Fruit fly (Drosophila melanogaster) whole organism, prepupa: Measurements from ENCODE around the gene CHKov1.

Source experiments
- CG10669 ChIP-seq: fragments of 200-800 bp; sonication (Bioruptor generic); optimal IDR thresholded peaks from 3 replicates; lab custom pipeline; 2018; ENCODE audit warnings: missing biosample characterization, mild to moderate bottlenecking, missing genetic modification characterization, moderate library complexity
- CG11294 ChIP-seq: fragments of 200-800 bp; sonication (Bioruptor generic); IDR thresholded peaks from 2 replicates; pipeline ENCODE4 v1.3.6; 2022; ENCODE audit warnings: missing biosample characterization, missing genetic modification characterization
- CG11762 ChIP-seq: fragments of 200-800 bp; sonication (Bioruptor generic); optimal IDR thresholded peaks from 3 replicates; lab custom pipeline; 2016; ENCODE audit warnings: missing biosample characterization, missing genetic modification characterization; ENCODE audit not compliant: insufficient read depth
- CG11902 ChIP-seq: fragments of 200-800 bp; sonication (Bioruptor generic); optimal IDR thresholded peaks from 3 replicates; lab custom pipeline; 2016; ENCODE audit warnings: missing biosample characterization, missing genetic modification characterization
- CG15336 ChIP-seq: fragments of 200-800 bp; sonication (Bioruptor generic); IDR thresholded peaks from 2 replicates; pipeline ENCODE4 v1.3.6; 2022; ENCODE audit warnings: missing biosample characterization, missing genetic modification characterization
- CG16779 ChIP-seq: fragments of 200-800 bp; sonication (Bioruptor generic); optimal IDR thresholded peaks from 3 replicates; lab custom pipeline; 2017; ENCODE audit warnings: missing biosample characterization, mild to moderate bottlenecking, missing genetic modification characterization
- CG31627 ChIP-seq: fragments of 200-800 bp; sonication (Bioruptor generic); optimal IDR thresholded peaks from 3 replicates; lab custom pipeline; 2016; ENCODE audit warnings: missing biosample characterization, missing genetic modification characterization
- CG34406 ChIP-seq: fragments of 200-800 bp; sonication (Bioruptor generic); optimal IDR thresholded peaks from 3 replicates; lab custom pipeline; 2016; ENCODE audit warnings: missing biosample characterization, missing genetic modification characterization
- CG3919 ChIP-seq: fragments of 200-800 bp; sonication (Bioruptor generic); optimal IDR thresholded peaks from 3 replicates; lab custom pipeline; 2016; ENCODE audit warnings: missing biosample characterization, missing genetic modification characterization
- CG6163 ChIP-seq: fragments of 200-800 bp; sonication (Bioruptor generic); IDR thresholded peaks from 3 replicates; pipeline ENCODE4 v1.3.6; 2022; ENCODE audit warnings: missing biosample characterization, missing genetic modification characterization
- CG6792 ChIP-seq: fragments of 200-800 bp; sonication (Bioruptor generic); optimal IDR thresholded peaks from 3 replicates; lab custom pipeline; 2016; ENCODE audit warnings: missing biosample characterization, missing genetic modification characterization
- CG6808 ChIP-seq: fragments of 200-800 bp; sonication (Bioruptor generic); optimal IDR thresholded peaks from 3 replicates; lab custom pipeline; 2017; ENCODE audit warnings: missing biosample characterization, missing genetic modification characterization, mild to moderate bottlenecking, moderate library complexity, missing genetic modification reagents
- CG6854 ChIP-seq: fragments of 200-800 bp; sonication (Bioruptor generic); optimal IDR thresholded peaks from 2 replicates; lab custom pipeline; 2017; ENCODE audit warnings: missing biosample characterization, mild to moderate bottlenecking, missing genetic modification characterization
- CG8319 ChIP-seq: fragments of 200-800 bp; sonication (Bioruptor generic); optimal IDR thresholded peaks from 3 replicates; lab custom pipeline; 2016; ENCODE audit warnings: missing biosample characterization, missing genetic modification characterization
- CG8632 ChIP-seq: fragments of 200-800 bp; sonication (Bioruptor generic); optimal IDR thresholded peaks from 3 replicates; lab custom pipeline; 2016; ENCODE audit warnings: missing biosample characterization, missing genetic modification characterization
- CG9139 ChIP-seq: fragments of 200-800 bp; sonication (Bioruptor generic); optimal IDR thresholded peaks from 3 replicates; lab custom pipeline; 2017; ENCODE audit warnings: missing biosample characterization, mild to moderate bottlenecking, missing genetic modification characterization
- Eip75B ChIP-seq: fragments of 200-800 bp; sonication (Bioruptor generic); optimal IDR thresholded peaks from 3 replicates; lab custom pipeline; 2016; ENCODE audit warnings: missing biosample characterization, missing genetic modification characterization
- Eip93F ChIP-seq: fragments of 200-800 bp; sonication (Bioruptor generic); optimal IDR thresholded peaks from 2 replicates; lab custom pipeline; 2016; ENCODE audit warnings: missing biosample characterization, mild to moderate bottlenecking, missing genetic modification characterization
- Ets21C ChIP-seq: fragments of 200-800 bp; sonication (Bioruptor generic); optimal IDR thresholded peaks from 3 replicates; lab custom pipeline; 2016; ENCODE audit warnings: missing biosample characterization, missing genetic modification characterization
- Hr38 ChIP-seq: sonication (Bioruptor generic); optimal IDR thresholded peaks from 2 replicates; lab custom pipeline; 2016; ENCODE audit warnings: missing biosample characterization, missing genetic modification characterization
- Hr39 ChIP-seq: fragments of 200-800 bp; sonication (Bioruptor generic); optimal IDR thresholded peaks from 2 replicates; lab custom pipeline; 2016; ENCODE audit warnings: missing biosample characterization, missing genetic modification characterization
- Hr4 ChIP-seq: fragments of 200-800 bp; sonication (Bioruptor generic); optimal IDR thresholded peaks from 3 replicates; lab custom pipeline; 2016; ENCODE audit warnings: missing biosample characterization, missing genetic modification characterization
- OdsH ChIP-seq: fragments of 200-800 bp; sonication (Bioruptor generic); optimal IDR thresholded peaks from 3 replicates; lab custom pipeline; 2016; ENCODE audit warnings: missing biosample characterization, missing genetic modification characterization
- Smox ChIP-seq: fragments of 200-800 bp; sonication (Bioruptor generic); optimal IDR thresholded peaks from 3 replicates; lab custom pipeline; 2016; ENCODE audit warnings: missing biosample characterization, missing genetic modification characterization
- Sox102F ChIP-seq: fragments of 200-800 bp; sonication (Bioruptor generic); optimal IDR thresholded peaks from 2 replicates; lab custom pipeline; 2016; ENCODE audit warnings: missing biosample characterization, mild to moderate bottlenecking, missing genetic modification characterization
- Sox15 ChIP-seq: fragments of 200-800 bp; sonication (Bioruptor generic); optimal IDR thresholded peaks from 3 replicates; lab custom pipeline; 2016; ENCODE audit warnings: missing biosample characterization, missing genetic modification characterization
- achi ChIP-seq: fragments of 200-800 bp; sonication (Bioruptor generic); optimal IDR thresholded peaks from 3 replicates; lab custom pipeline; 2016; ENCODE audit warnings: missing biosample characterization, missing genetic modification characterization
- eg ChIP-seq: fragments of 200-800 bp; sonication (Bioruptor generic); IDR thresholded peaks from 3 replicates; pipeline ENCODE4 v1.3.6; 2022; ENCODE audit warnings: missing biosample characterization, missing genetic modification characterization
- esn ChIP-seq: fragments of 200-800 bp; sonication (Bioruptor generic); optimal IDR thresholded peaks from 2 replicates; lab custom pipeline; 2016; ENCODE audit warnings: missing biosample characterization, mild to moderate bottlenecking, missing genetic modification characterization, moderate library complexity
- fd85E ChIP-seq: fragments of 200-800 bp; sonication (Bioruptor generic); optimal IDR thresholded peaks from 3 replicates; lab custom pipeline; 2016; ENCODE audit warnings: missing biosample characterization, missing genetic modification characterization
- fkh ChIP-seq: fragments of 200-800 bp; sonication (Bioruptor generic); optimal IDR thresholded peaks from 3 replicates; lab custom pipeline; 2017; ENCODE audit warnings: missing biosample characterization, mild to moderate bottlenecking, missing genetic modification characterization, moderate library complexity
- net ChIP-seq: fragments of 200-800 bp; sonication (Bioruptor generic); optimal IDR thresholded peaks from 3 replicates; lab custom pipeline; 2016; ENCODE audit warnings: missing biosample characterization, missing genetic modification characterization
- salr ChIP-seq, 2 experiments: fragments of 200-800 bp; sonication (Bioruptor generic); optimal IDR thresholded peaks; 3 replicates each; lab custom pipeline; 2016 to 2018; ENCODE audit warnings: missing biosample characterization in 2 of 2, missing genetic modification characterization in 2 of 2, mild to moderate bottlenecking in 1 of 2
- spab ChIP-seq: fragments of 200-800 bp; sonication (Bioruptor generic); optimal IDR thresholded peaks from 2 replicates; lab custom pipeline; 2017; ENCODE audit warnings: missing biosample characterization, mild to moderate bottlenecking, missing genetic modification characterization, missing genetic modification reagents
- ss ChIP-seq, 2 experiments: fragments of 200-800 bp; sonication (Bioruptor generic); optimal IDR thresholded peaks; 2 replicates in 1 of 2; 3 replicates in 1 of 2; lab custom pipeline; 2017 to 2018; ENCODE audit warnings: mild to moderate bottlenecking in 2 of 2, missing biosample characterization in 2 of 2, missing genetic modification characterization in 2 of 2, moderate library complexity in 1 of 2
- svp ChIP-seq: fragments of 200-800 bp; sonication (Bioruptor generic); peaks from one replicate; lab custom pipeline; 2016; ENCODE audit warnings: missing biosample characterization, missing genetic modification characterization
- topi ChIP-seq: fragments of 200-800 bp; sonication (Bioruptor generic); optimal IDR thresholded peaks from 3 replicates; lab custom pipeline; 2016; ENCODE audit warnings: missing biosample characterization, missing genetic modification characterization
- vri ChIP-seq: fragments of 200-800 bp; sonication (Bioruptor generic); optimal IDR thresholded peaks from 3 replicates; lab custom pipeline; 2016; ENCODE audit warnings: missing biosample characterization, mild to moderate bottlenecking, missing genetic modification characterization

CHKov1 gene

DNA sequence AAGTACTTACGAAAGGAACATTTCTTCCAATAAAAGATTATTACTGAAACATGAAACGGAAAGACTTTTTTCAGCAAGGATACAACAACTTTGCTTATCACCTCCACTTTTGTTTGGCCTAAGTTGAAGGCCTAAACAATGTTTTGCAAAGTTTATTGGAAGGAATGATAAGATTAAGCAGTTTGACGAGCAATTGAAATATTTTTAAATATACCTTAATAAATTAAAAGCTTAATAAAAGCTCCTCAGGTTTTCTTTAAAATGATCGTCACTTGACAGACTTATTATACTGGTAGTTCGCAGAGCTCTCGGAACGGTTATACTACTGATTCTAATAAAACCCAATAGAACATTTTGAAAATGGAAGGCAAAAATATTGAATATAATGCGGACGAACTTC lies 43.9 kb downstream of the CHKov1 start, which contains the start of gene CG31104:
Gene CG31104 (plus strand): TSS at position 301 of the 400 bp plus-strand sequence.
- TF ChIP-seq CG9139 (GFP tag; lab: Kevin White, UChicago) (no peak), net (GFP tag; lab: Kevin White, UChicago) (no peak), esn (no peak), Hr38 (no peak), Hr39 (GFP tag; lab: Kevin White, UChicago) (no peak)

dm6 chr3R:25283209-25283670 lies 45.9 kb downstream of the CHKov1 start, which contains the start of gene CG31300:
CG31300 (plus strand) TSS chr3R:25283620.
- TF ChIP-seq CG6163 (GFP tag; lab: Robert Waterston, UW) (no peak), CG16779 (tag; lab: Kevin White, UChicago) (no peak), svp (GFP tag; lab: Kevin White, UChicago) (no peak), CG11294 (GFP tag; lab: Robert Waterston, UW) (no peak), fkh (GFP tag; lab: Kevin White, UChicago) (no peak), eg (no peak), fd85E (GFP tag; lab: Kevin White, UChicago) (no peak), achi (no peak), CG10669 (GFP tag; lab: Kevin White, UChicago) (no peak), CG11762 (GFP tag; lab: Kevin White, UChicago) (no peak), Sox15 (GFP tag; lab: Kevin White, UChicago) (no peak), ss (GFP tag; optimal IDR thresholded peaks at IDR 0.05; lab: Kevin White, UChicago) (no peak), CG3919 (GFP tag; lab: Kevin White, UChicago) (no peak), CG6854 (GFP tag; lab: Kevin White, UChicago) (no peak), CG8319 (no peak), Sox102F (GFP tag; lab: Kevin White, UChicago) (no peak)
- TF ChIP-seq, all 60 proteins: peak for 0

- TF ChIP-seq fkh (GFP tag; lab: Kevin White, UChicago), result peak; percentile 90
- no peak for TF ChIP-seq Hr39 (GFP tag; lab: Kevin White, UChicago)
- no peak for TF ChIP-seq CG15336
- no peak for TF ChIP-seq eg
- TF ChIP-seq achi, result no peak
- TF ChIP-seq salr (GFP tag; optimal IDR thresholded peaks at IDR 0.05; lab: Kevin White, UChicago), result no peak
- TF ChIP-seq CG6808, result no peak
- no peak for TF ChIP-seq CG11902 (GFP tag; lab: Kevin White, UChicago)
- peak; percentile 23 for TF ChIP-seq Sox102F (GFP tag; lab: Kevin White, UChicago)
- TF ChIP-seq Eip93F (GFP tag; lab: Kevin White, UChicago), result no peak
- no peak for TF ChIP-seq CG10669 (GFP tag; lab: Kevin White, UChicago)
- TF ChIP-seq CG3919 (GFP tag; lab: Kevin White, UChicago), result no peak
- TF ChIP-seq Smox (GFP tag; lab: Kevin White, UChicago), result no peak
- TF ChIP-seq net (GFP tag; lab: Kevin White, UChicago), result no peak
- no peak for TF ChIP-seq topi (GFP tag; lab: Kevin White, UChicago)
- no peak for TF ChIP-seq CG6854 (GFP tag; lab: Kevin White, UChicago)
- TF ChIP-seq esn, result no peak
- no peak for TF ChIP-seq CG8632 (GFP tag; lab: Kevin White, UChicago)
- no peak for TF ChIP-seq CG6792 (GFP tag; lab: Kevin White, UChicago)
- TF ChIP-seq ss (GFP tag; optimal IDR thresholded peaks at IDR 0.05; lab: Kevin White, UChicago), result no peak
- TF ChIP-seq spab (GFP tag; lab: Kevin White, UChicago), result no peak
- no peak for TF ChIP-seq Ets21C (GFP tag; lab: Kevin White, UChicago)
- no peak for TF ChIP-seq Hr4
- TF ChIP-seq Eip75B (GFP tag; lab: Kevin White, UChicago), result no peak
- no peak for TF ChIP-seq CG6163 (GFP tag; lab: Robert Waterston, UW)
- TF ChIP-seq vri (GFP tag; lab: Kevin White, UChicago), result peak; percentile 46
- no peak for TF ChIP-seq Sox15 (GFP tag; lab: Kevin White, UChicago)
- TF ChIP-seq OdsH (GFP tag; lab: Kevin White, UChicago), result no peak
- TF ChIP-seq CG31627 (GFP tag; lab: Kevin White, UChicago), result no peak
- peak; percentile 46 for TF ChIP-seq svp (GFP tag; lab: Kevin White, UChicago)
- TF ChIP-seq CG34406 (GFP tag; lab: Kevin White, UChicago), result no peak
Observed at dm6 chr3R:25281165-25281564, 48.0 kb downstream of the CHKov1 start, which contains the start of gene CG11892. CG11892 (plus strand) TSS chr3R:25281548.
